Worm (Caenorhabditis elegans) whole organism, early embryonic: ENCODE measurements around the gene nop-1.

Experiments
- B0310.2 ChIP-seq: sonication (generic microtip); optimal IDR thresholded peaks from 2 replicates; lab custom pipeline; 2016; ENCODE audit warnings: mild to moderate bottlenecking, missing genetic modification characterization, missing compliant biosample characterization
- ama-1 ChIP-seq: fragments of 150-350 bp; optimal IDR thresholded peaks from 2 replicates; lab custom pipeline; 2014
- ets-7 ChIP-seq: sonication (generic microtip); optimal IDR thresholded peaks from 2 replicates; lab custom pipeline; 2016; ENCODE audit warnings: missing genotype, missing genetic modification characterization, missing compliant biosample characterization
- hmg-4 ChIP-seq: fragments of 200-800 bp; sonication (Bioruptor generic); optimal IDR thresholded peaks from 2 replicates; lab custom pipeline; 2018; ENCODE audit warnings: mild to moderate bottlenecking, missing genetic modification characterization, missing compliant biosample characterization
- hnd-1 ChIP-seq: sonication (generic microtip); optimal IDR thresholded peaks from 2 replicates; lab custom pipeline; 2016; ENCODE audit warnings: missing genetic modification characterization, missing compliant biosample characterization
- pes-1 ChIP-seq: fragments of 200-800 bp; sonication (Bioruptor generic); IDR thresholded peaks from 2 replicates; pipeline ENCODE4 v1.3.6; 2022; ENCODE audit warnings: missing genetic modification reagents, missing genetic modification characterization, missing compliant biosample characterization
- scrt-1 ChIP-seq: fragments of 200-800 bp; sonication (Bioruptor generic); IDR thresholded peaks from 2 replicates; pipeline ENCODE4 v1.3.6; 2022; ENCODE audit warnings: missing genetic modification characterization, missing compliant biosample characterization

DNA sequence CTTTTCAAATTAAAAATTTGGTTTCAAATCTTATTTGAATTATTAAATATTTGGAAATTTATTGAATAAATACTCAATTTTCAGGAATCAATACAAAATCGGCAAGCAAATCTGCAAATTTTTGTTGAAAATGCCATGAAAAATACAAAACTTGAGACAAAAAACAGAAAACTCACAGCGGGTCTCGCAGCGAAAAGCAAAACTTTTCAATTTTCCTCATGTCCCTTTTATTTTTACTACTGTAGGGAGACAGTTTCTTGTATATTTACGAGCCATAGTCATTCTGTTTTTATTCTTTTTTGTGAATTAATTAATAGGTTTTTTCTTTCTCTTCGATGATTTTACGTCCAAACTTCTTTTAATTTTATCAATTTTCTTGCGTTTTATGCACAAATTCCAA, 29.9 kb downstream of the nop-1 start:
- no peak for TF ChIP-seq ama-1 (lab: Kevin White, UChicago)
- TF ChIP-seq scrt-1 (GFP tag; lab: Robert Waterston, UW): no peak
- TF ChIP-seq hmg-4: no peak
- TF ChIP-seq ets-7 (tag; lab: Kevin White, UChicago): no peak
- TF ChIP-seq B0310.2 (tag; lab: Kevin White, UChicago): no peak
- no peak for TF ChIP-seq hnd-1 (tag; lab: Kevin White, UChicago)
- no peak for TF ChIP-seq pes-1 (GFP tag; lab: Robert Waterston, UW)
